Fruit fly (Drosophila melanogaster) whole organism, embryonic: ENCODE measurements around the gene Alp4.

Experiments used
- Abd-B ChIP-seq: fragments of 200-800 bp; sonication (Bioruptor generic); optimal IDR thresholded peaks from 2 replicates; lab custom pipeline; 2018; ENCODE audit warnings: missing biosample characterization, mild to moderate bottlenecking, missing genetic modification characterization, moderate library complexity
- CG10147 ChIP-seq: fragments of 200-800 bp; sonication (Bioruptor generic); optimal IDR thresholded peaks from 2 replicates; lab custom pipeline; 2019; ENCODE audit warnings: missing biosample characterization, mild to moderate bottlenecking, missing genetic modification characterization, moderate library complexity
- CG10267 ChIP-seq: fragments of 200-800 bp; sonication (Bioruptor generic); optimal IDR thresholded peaks from 2 replicates; lab custom pipeline; 2018; ENCODE audit warnings: missing biosample characterization, mild to moderate bottlenecking, missing genetic modification characterization, moderate library complexity
- CG12659 ChIP-seq: fragments of 200-800 bp; sonication (Bioruptor generic); optimal IDR thresholded peaks from 3 replicates; lab custom pipeline; 2017; ENCODE audit warnings: mild to moderate bottlenecking, missing biosample characterization, missing genetic modification reagents, missing genetic modification characterization
- CG12744 ChIP-seq: fragments of 200-800 bp; sonication (Bioruptor generic); optimal IDR thresholded peaks from 2 replicates; lab custom pipeline; 2016; ENCODE audit warnings: missing biosample characterization, missing genetic modification characterization
- CG12942 ChIP-seq: fragments of 200-800 bp; sonication (Bioruptor generic); optimal IDR thresholded peaks from 3 replicates; lab custom pipeline; 2016; ENCODE audit warnings: missing biosample characterization, missing genetic modification characterization
- CG14441 ChIP-seq: fragments of 200-800 bp; sonication (Bioruptor generic); IDR thresholded peaks from 2 replicates; pipeline ENCODE4 v1.3.6; 2022; ENCODE audit warnings: missing biosample characterization, missing genetic modification characterization
- CG15479 ChIP-seq: fragments of 200-800 bp; sonication (Bioruptor generic); optimal IDR thresholded peaks from 3 replicates; lab custom pipeline; 2019; ENCODE audit warnings: missing biosample characterization, mild to moderate bottlenecking, missing genetic modification characterization, moderate library complexity
- CG17612 ChIP-seq: fragments of 200-800 bp; sonication (Bioruptor generic); IDR thresholded peaks from 2 replicates; pipeline ENCODE4 v1.3.6; 2022; ENCODE audit warnings: missing biosample characterization, missing genetic modification characterization
- CG17912 ChIP-seq: fragments of 200-800 bp; sonication (Bioruptor generic); optimal IDR thresholded peaks from 2 replicates; lab custom pipeline; 2018; ENCODE audit warnings: missing biosample characterization, mild to moderate bottlenecking, missing genetic modification characterization
- CG30431 ChIP-seq: fragments of 200-800 bp; sonication (Bioruptor generic); optimal IDR thresholded peaks from 2 replicates; lab custom pipeline; 2017; ENCODE audit warnings: missing biosample characterization, missing genetic modification characterization
- CG31388 ChIP-seq: fragments of 200-800 bp; sonication (Bioruptor generic); optimal IDR thresholded peaks from 2 replicates; lab custom pipeline; 2016; ENCODE audit warnings: missing biosample characterization, missing genetic modification characterization
- CG32532 ChIP-seq: fragments of 200-800 bp; sonication (Bioruptor generic); IDR thresholded peaks from 2 replicates; pipeline ENCODE4 v1.3.6; 2022; ENCODE audit warnings: missing biosample characterization, missing genetic modification characterization
- CG4328 ChIP-seq: fragments of 200-800 bp; sonication (Bioruptor generic); optimal IDR thresholded peaks from 3 replicates; lab custom pipeline; 2017; ENCODE audit warnings: missing biosample characterization, missing genetic modification reagents, missing genetic modification characterization
- CG4424 ChIP-seq: fragments of 200-800 bp; sonication (Bioruptor generic); optimal IDR thresholded peaks from 3 replicates; lab custom pipeline; 2016; ENCODE audit warnings: missing biosample characterization, missing genetic modification characterization
- CG6791 ChIP-seq: fragments of 200-800 bp; sonication (Bioruptor generic); IDR thresholded peaks from 3 replicates; pipeline ENCODE4 v1.3.6; 2022; ENCODE audit warnings: missing biosample characterization, missing genetic modification characterization; ENCODE audit not compliant: partially characterized antibody
- CG7786 ChIP-seq: fragments of 200-800 bp; sonication (Bioruptor generic); optimal IDR thresholded peaks from 2 replicates; lab custom pipeline; 2016; ENCODE audit warnings: missing biosample characterization, missing genetic modification characterization
- CG8281 ChIP-seq: fragments of 200-800 bp; sonication (Bioruptor generic); optimal IDR thresholded peaks from 2 replicates; lab custom pipeline; 2018; ENCODE audit warnings: missing biosample characterization, mild to moderate bottlenecking, missing genetic modification characterization, moderate library complexity
- CG8388 ChIP-seq: fragments of 200-800 bp; sonication (Bioruptor generic); optimal IDR thresholded peaks from 2 replicates; lab custom pipeline; 2019; ENCODE audit warnings: missing biosample characterization, mild to moderate bottlenecking, missing genetic modification characterization, moderate library complexity
- CG9727 ChIP-seq: fragments of 200-800 bp; sonication (Bioruptor generic); optimal IDR thresholded peaks from 3 replicates; lab custom pipeline; 2017; ENCODE audit warnings: missing biosample characterization, mild to moderate bottlenecking, missing genetic modification characterization
- CHES-1-like ChIP-seq: fragments of 200-800 bp; sonication (Bioruptor generic); optimal IDR thresholded peaks from 2 replicates; lab custom pipeline; 2016; ENCODE audit warnings: missing biosample characterization, missing genetic modification characterization
- Chrac-16 ChIP-seq: fragments of 200-800 bp; sonication (Bioruptor generic); optimal IDR thresholded peaks from 3 replicates; lab custom pipeline; 2016; ENCODE audit warnings: missing biosample characterization, missing genetic modification characterization
- Deaf1 ChIP-seq: fragments of 200-800 bp; optimal IDR thresholded peaks from 3 replicates; lab custom pipeline; 2019; ENCODE audit warnings: missing biosample characterization, mild to moderate bottlenecking, missing genetic modification characterization, moderate library complexity
- Dfd ChIP-seq, 2 experiments: fragments of >200 bp; optimal IDR thresholded peaks; 2 replicates each; lab custom pipeline; 2017; ENCODE audit warnings: missing biosample characterization in 2 of 2, missing genetic modification characterization in 2 of 2
- Drgx ChIP-seq: fragments of 200-800 bp; sonication (Bioruptor generic); IDR thresholded peaks from 2 replicates; pipeline ENCODE4 v1.3.6; 2022; ENCODE audit warnings: missing biosample characterization, missing genetic modification characterization
- Fer2 ChIP-seq: fragments of 200-800 bp; sonication (Bioruptor generic); optimal IDR thresholded peaks from 2 replicates; lab custom pipeline; 2018; ENCODE audit warnings: missing biosample characterization, mild to moderate bottlenecking, missing genetic modification characterization, moderate library complexity
- NC2β ChIP-seq: fragments of 200-800 bp; sonication (Bioruptor generic); optimal IDR thresholded peaks from 2 replicates; lab custom pipeline; 2016; ENCODE audit warnings: missing biosample characterization, missing genetic modification characterization
- Nf-YB ChIP-seq: fragments of 200-800 bp; sonication (Bioruptor generic); optimal IDR thresholded peaks from 3 replicates; lab custom pipeline; 2019; ENCODE audit warnings: missing biosample characterization, mild to moderate bottlenecking, missing genetic modification characterization, moderate library complexity
- Side ChIP-seq: fragments of 200-800 bp; sonication (Bioruptor generic); optimal IDR thresholded peaks from 2 replicates; lab custom pipeline; 2016; ENCODE audit warnings: missing biosample characterization, missing genetic modification characterization
- TFAM ChIP-seq: fragments of 200-800 bp; sonication (Bioruptor generic); optimal IDR thresholded peaks from 2 replicates; lab custom pipeline; 2017; ENCODE audit warnings: missing biosample characterization, missing genetic modification characterization, inconsistent platforms
- Trl ChIP-seq, 3 experiments: fragments of >200 bp in 2 of 3; fragments of 200-800 bp in 1 of 3; sonication (Bioruptor generic) in 1 of 3; optimal IDR thresholded peaks; 2 replicates in 1 of 3; 3 replicates in 2 of 3; lab custom pipeline; 2016 to 2017; ENCODE audit warnings: missing biosample characterization in 1 of 3, missing genetic modification characterization in 1 of 3
- cad ChIP-seq: fragments of >200 bp; optimal IDR thresholded peaks from 2 replicates; lab custom pipeline; 2017; ENCODE audit warnings: missing biosample characterization, missing genetic modification characterization
- ci ChIP-seq: fragments of 200-800 bp; sonication (Bioruptor generic); IDR thresholded peaks from 3 replicates; pipeline ENCODE4 v1.3.6; 2022; ENCODE audit warnings: missing biosample characterization, missing genetic modification characterization
- dmrt99B ChIP-seq: fragments of 200-800 bp; sonication (Bioruptor generic); optimal IDR thresholded peaks from 2 replicates; lab custom pipeline; 2018; ENCODE audit warnings: missing biosample characterization, mild to moderate bottlenecking, missing genetic modification characterization, moderate library complexity
- en ChIP-seq: fragments of 200-800 bp; sonication (Bioruptor generic); optimal IDR thresholded peaks from 2 replicates; lab custom pipeline; 2016; ENCODE audit warnings: missing biosample characterization, missing genetic modification characterization
- ewg ChIP-seq: fragments of 200-800 bp; sonication (Bioruptor generic); optimal IDR thresholded peaks from 3 replicates; lab custom pipeline; 2017; ENCODE audit warnings: mild to moderate bottlenecking, missing biosample characterization, missing genetic modification reagents, missing genetic modification characterization
- exex ChIP-seq: fragments of 200-800 bp; sonication (Bioruptor generic); optimal IDR thresholded peaks from 4 replicates; lab custom pipeline; 2018; ENCODE audit warnings: missing biosample characterization, mild to moderate bottlenecking, missing genetic modification characterization, moderate library complexity
- hbn ChIP-seq: fragments of 200-800 bp; sonication (Bioruptor generic); IDR thresholded peaks from 2 replicates; pipeline ENCODE4 v1.3.6; 2022; ENCODE audit warnings: missing biosample characterization, missing genetic modification characterization; ENCODE audit not compliant: partially characterized antibody
- hkb ChIP-seq, 2 experiments: fragments of 200-800 bp in 1 of 2; fragments of >200 bp in 1 of 2; sonication (Bioruptor generic) in 1 of 2; IDR thresholded peaks in 1 of 2; optimal IDR thresholded peaks in 1 of 2; 2 replicates each; pipeline versions ENCODE4 v1.3.6 to Lab custom; 2017 to 2022; ENCODE audit warnings: missing biosample characterization in 1 of 2, missing genetic modification characterization in 1 of 2
- insv ChIP-seq, 2 experiments: fragments of 200-800 bp; sonication (Bioruptor generic); optimal IDR thresholded peaks; 3 replicates each; lab custom pipeline; 2016 to 2018; ENCODE audit warnings: missing biosample characterization in 2 of 2, missing genetic modification characterization in 2 of 2
- pan ChIP-seq, 4 experiments: fragments of >200 bp in 3 of 4; fragments of 200-800 bp in 1 of 4; sonication (Bioruptor generic) in 1 of 4; optimal IDR thresholded peaks in 3 of 4; IDR thresholded peaks in 1 of 4; 2 replicates each; pipeline versions ENCODE4 v1.3.6 to Lab custom; 2017 to 2022; ENCODE audit warnings: missing biosample characterization in 2 of 4, missing genetic modification characterization in 2 of 4, mixed read lengths in 1 of 4
- pita ChIP-seq: fragments of 200-800 bp; sonication (Bioruptor generic); optimal IDR thresholded peaks from 2 replicates; lab custom pipeline; 2017; ENCODE audit warnings: missing biosample characterization, mild to moderate bottlenecking, missing genetic modification characterization
- pzg ChIP-seq: fragments of 200-800 bp; sonication (Bioruptor generic); optimal IDR thresholded peaks from 3 replicates; lab custom pipeline; 2018; ENCODE audit warnings: missing biosample characterization, mild to moderate bottlenecking, missing genetic modification characterization, moderate library complexity
- scrt ChIP-seq: fragments of 200-800 bp; sonication (Bioruptor generic); optimal IDR thresholded peaks from 2 replicates; lab custom pipeline; 2018; ENCODE audit warnings: missing biosample characterization, mild to moderate bottlenecking, missing genetic modification characterization, moderate library complexity
- sens ChIP-seq: fragments of 200-800 bp; sonication (Bioruptor generic); peaks from one replicate; lab custom pipeline; 2016; ENCODE audit warnings: missing biosample characterization, missing genetic modification characterization
- sna ChIP-seq: fragments of 200-800 bp; sonication (Bioruptor generic); IDR thresholded peaks from 2 replicates; pipeline ENCODE4 v1.3.6; 2022; ENCODE audit warnings: missing biosample characterization, missing genetic modification characterization; ENCODE audit not compliant: partially characterized antibody
- toy ChIP-seq: fragments of 200-800 bp; sonication (Bioruptor generic); IDR thresholded peaks from 2 replicates; pipeline ENCODE4 v1.3.6; 2022; ENCODE audit warnings: missing biosample characterization, missing genetic modification characterization
- tup ChIP-seq: fragments of 200-800 bp; sonication (Bioruptor generic); optimal IDR thresholded peaks from 2 replicates; lab custom pipeline; 2016; ENCODE audit warnings: missing biosample characterization, mild to moderate bottlenecking, missing genetic modification characterization, moderate library complexity
- unc-4 ChIP-seq: fragments of 200-800 bp; sonication (Bioruptor generic); IDR thresholded peaks from 2 replicates; pipeline ENCODE4 v1.3.6; 2022; ENCODE audit warnings: missing biosample characterization, missing genetic modification characterization; ENCODE audit not compliant: partially characterized antibody

Alp4 gene

DNA sequence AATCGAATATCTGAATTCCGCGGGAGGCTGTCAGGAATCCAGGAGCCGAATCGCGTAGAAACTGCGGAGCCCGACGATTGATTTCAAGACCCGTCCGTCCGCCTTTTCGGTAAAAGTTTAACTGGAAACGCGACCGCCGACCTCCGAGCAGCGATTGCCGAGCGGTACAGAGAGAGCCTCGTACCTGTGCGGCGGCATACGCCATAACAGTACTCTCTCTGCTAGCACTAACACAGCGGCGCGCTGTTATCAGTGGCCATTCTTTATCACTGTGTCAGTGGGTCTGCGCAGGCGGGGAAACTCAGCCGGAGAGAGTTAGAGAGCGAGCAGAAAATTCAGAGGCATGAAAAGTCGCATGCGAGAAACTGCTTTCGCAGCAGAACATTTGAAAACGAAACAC lies 32.0 kb upstream of the Alp4 start, which contains the start of gene 5-HT7 (continued):
- TF ChIP-seq CG31388 (GFP tag; lab: Kevin White, UChicago) (no peak), tup (no peak), ci (GFP tag; lab: Robert Waterston, UW) (no peak), hbn (GFP tag; lab: Robert Waterston, UW) (no peak), scrt (GFP tag; lab: Kevin White, UChicago) (no peak), CG30431 (no peak), Dfd (GFP tag; optimal IDR thresholded peaks at IDR 0.05; lab: Kevin White, UChicago) (no peak), sna (GFP tag; lab: Robert Waterston, UW) (0 out of 2 replicates have a peak, but pooled peaks have one; percentile 34), CG17912 (GFP tag; lab: Kevin White, UChicago) (no peak), Chrac-16 (GFP tag; lab: Kevin White, UChicago) (no peak), pita (GFP tag; lab: Kevin White, UChicago) (no peak), CG8388 (GFP tag; lab: Kevin White, UChicago) (no peak), CG10147 (GFP tag; lab: Kevin White, UChicago) (no peak), CG9727 (GFP tag; lab: Kevin White, UChicago) (no peak), cad (GFP tag; lab: Kevin White, UChicago) (no peak), Side (GFP tag; lab: Kevin White, UChicago) (no peak), CHES-1-like (no peak), Deaf1 (tag; lab: Kevin White, UChicago) (peak; percentile 97), CG12659 (GFP tag; lab: Kevin White, UChicago) (no peak), insv (GFP tag; optimal IDR thresholded peaks at IDR 0.05; lab: Kevin White, UChicago) (no peak), hkb (optimal IDR thresholded peaks at IDR 0.05; lab: Kevin White, UChicago) (no peak), hkb (GFP tag; IDR thresholded peaks at IDR 0.05; lab: Robert Waterston, UW) (no peak), CG8281 (tag; lab: Kevin White, UChicago) (no peak), CG14441 (GFP tag; lab: Robert Waterston, UW) (no peak), CG12744 (no peak), CG10267 (tag; lab: Kevin White, UChicago) (no peak), CG7786 (GFP tag; lab: Kevin White, UChicago) (no peak), Abd-B (no peak), Fer2 (no peak), CG17612 (GFP tag; lab: Robert Waterston, UW) (no peak), NC2β (GFP tag; lab: Kevin White, UChicago) (no peak), unc-4 (no peak), TFAM (GFP tag; lab: Kevin White, UChicago) (no peak), CG32532 (GFP tag; lab: Robert Waterston, UW) (peak; percentile 19; the same call in 1 of the 2 replicates), CG6791 (no peak), CG15479 (GFP tag; lab: Kevin White, UChicago) (no peak), CG4328 (GFP tag; lab: Kevin White, UChicago) (no peak), Drgx (GFP tag; lab: Robert Waterston, UW) (no peak), pzg (no peak), CG12942 (GFP tag; lab: Kevin White, UChicago) (no peak), toy (GFP tag; lab: Robert Waterston, UW) (no peak), CG4424 (GFP tag; lab: Kevin White, UChicago) (no peak), pan (optimal IDR thresholded peaks at IDR 0.05; lab: Kevin White, UChicago) (no peak), pan (GFP tag; optimal IDR thresholded peaks at IDR 0.05 in 1 of 2, IDR thresholded peaks at IDR 0.05 in 1 of 2) (no peak), exex (tag; lab: Kevin White, UChicago) (no peak), Trl (optimal IDR thresholded peaks at IDR 0.05; lab: Kevin White, UChicago) (peak; percentile 65 to 66), Trl (GFP tag; optimal IDR thresholded peaks at IDR 0.05; lab: Kevin White, UChicago) (no peak), Nf-YB (GFP tag; lab: Kevin White, UChicago) (no peak), sens (peak; percentile 62), en (GFP tag; lab: Kevin White, UChicago) (no peak), ewg (peak; percentile 27), dmrt99B (no peak)
